Fruit fly (Drosophila melanogaster) whole organism, pupa: Measurements from ENCODE around the gene CG2247.

Source experiments
- CG10348 ChIP-seq: fragments of 200-800 bp; sonication (Bioruptor generic); IDR thresholded peaks from 2 replicates; pipeline ENCODE4 v1.3.6; 2022; ENCODE audit warnings: missing biosample characterization, missing genetic modification characterization
- CG12605 ChIP-seq: fragments of 200-800 bp; sonication (Bioruptor generic); IDR thresholded peaks from 2 replicates; pipeline ENCODE4 v1.3.6; 2022; ENCODE audit warnings: missing biosample characterization, missing genetic modification characterization
- CG13204 ChIP-seq: fragments of 200-800 bp; sonication (Bioruptor generic); optimal IDR thresholded peaks from 2 replicates; lab custom pipeline; 2018; ENCODE audit warnings: missing biosample characterization, mild to moderate bottlenecking, missing genetic modification characterization, moderate library complexity
- CG14655 ChIP-seq: fragments of 200-800 bp; sonication (Bioruptor generic); optimal IDR thresholded peaks from 3 replicates; lab custom pipeline; 2017; ENCODE audit warnings: mild to moderate bottlenecking, missing biosample characterization, missing genetic modification reagents, missing genetic modification characterization
- CG15710 ChIP-seq: fragments of 200-800 bp; sonication (Bioruptor generic); optimal IDR thresholded peaks from 2 replicates; lab custom pipeline; 2018; ENCODE audit warnings: missing biosample characterization, mild to moderate bottlenecking, missing genetic modification characterization, moderate library complexity
- CG32121 ChIP-seq: fragments of 200-800 bp; sonication (Bioruptor generic); IDR thresholded peaks from 2 replicates; pipeline ENCODE4 v1.3.6; 2022; ENCODE audit warnings: missing biosample characterization, missing genetic modification characterization
- CG8159 ChIP-seq: fragments of 200-800 bp; sonication (Bioruptor generic); optimal IDR thresholded peaks from 3 replicates; lab custom pipeline; 2018; ENCODE audit warnings: missing biosample characterization, mild to moderate bottlenecking, missing genetic modification characterization, moderate library complexity
- CG8301 ChIP-seq: fragments of 200-800 bp; sonication (Bioruptor generic); optimal IDR thresholded peaks from 2 replicates; lab custom pipeline; 2018; ENCODE audit warnings: missing biosample characterization, mild to moderate bottlenecking, missing genetic modification characterization
- D1 ChIP-seq: fragments of 200-800 bp; sonication (Bioruptor generic); optimal IDR thresholded peaks from 2 replicates; lab custom pipeline; 2018; ENCODE audit warnings: missing biosample characterization, mild to moderate bottlenecking, missing genetic modification characterization, moderate library complexity
- EcR ChIP-seq: fragments of 200-800 bp; sonication (Bioruptor generic); optimal IDR thresholded peaks from 3 replicates; lab custom pipeline; 2019; ENCODE audit warnings: missing biosample characterization, missing genetic modification characterization, mild to moderate bottlenecking, moderate library complexity, missing genetic modification reagents
- Pif1A ChIP-seq: fragments of 200-800 bp; sonication (Bioruptor generic); optimal IDR thresholded peaks from 3 replicates; lab custom pipeline; 2016; ENCODE audit warnings: missing biosample characterization, missing genetic modification characterization
- Pif1B ChIP-seq: fragments of 200-800 bp; sonication (Bioruptor generic); optimal IDR thresholded peaks from 3 replicates; lab custom pipeline; 2016; ENCODE audit warnings: missing biosample characterization, missing genetic modification characterization

DNA sequence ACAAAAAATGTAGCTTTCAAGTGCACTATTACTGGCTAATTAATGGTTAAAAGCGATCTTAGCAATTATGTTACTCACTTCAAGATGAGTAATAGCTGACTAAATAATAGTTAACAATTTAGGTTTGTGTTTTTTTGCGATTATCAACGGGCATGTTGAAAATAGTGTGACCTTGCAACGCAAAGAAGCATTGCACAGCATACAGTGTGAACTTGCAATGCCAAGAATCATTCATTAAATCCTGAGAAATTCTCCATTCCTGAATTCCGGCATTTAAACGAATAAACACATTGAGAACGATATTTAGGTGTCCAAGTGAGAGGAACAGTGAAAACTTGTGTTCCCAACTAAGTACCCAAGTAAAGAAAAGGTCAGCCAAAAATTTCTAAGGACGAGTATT lies 48.2 kb upstream of the CG2247 start:
- TF ChIP-seq Pif1A (GFP tag; lab: Kevin White, UChicago) (no peak), CG10348 (GFP tag; lab: Robert Waterston, UW) (no peak), D1 (tag; lab: Kevin White, UChicago) (no peak), CG13204 (GFP tag; lab: Kevin White, UChicago) (no peak), CG8301 (tag; lab: Kevin White, UChicago) (no peak), CG15710 (tag; lab: Kevin White, UChicago) (no peak), CG14655 (GFP tag; lab: Kevin White, UChicago) (no peak), Pif1B (GFP tag; lab: Kevin White, UChicago) (no peak), CG32121 (GFP tag; lab: Robert Waterston, UW) (no peak), EcR (GFP tag; lab: Kevin White, UChicago) (no peak), CG12605 (no peak), CG8159 (no peak)
